Worm (Caenorhabditis elegans): ENCODE measurements around the gene H03E18.2.

DNA sequence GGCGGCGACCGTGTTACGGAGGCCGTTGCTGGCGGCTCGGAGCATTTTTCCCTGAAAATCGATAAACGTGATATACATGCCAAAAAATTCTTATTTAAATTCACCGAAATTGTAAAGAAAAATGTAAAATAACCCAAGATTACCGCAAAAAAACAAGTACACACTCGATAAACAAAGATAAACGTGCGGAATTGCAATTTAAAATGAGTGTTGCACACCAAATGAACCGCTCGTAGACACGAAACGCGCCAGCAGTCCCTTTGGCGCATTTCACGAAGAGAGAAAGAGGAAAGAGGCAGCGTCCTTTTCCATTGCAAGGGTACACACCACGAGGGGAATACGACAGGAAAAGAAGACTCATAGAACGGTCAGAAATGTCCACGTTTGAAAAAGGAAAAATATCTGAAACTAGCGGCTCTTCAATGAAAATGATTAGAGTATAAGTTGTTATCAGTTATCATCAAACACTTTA is 25.7 kb upstream of the H03E18.2 start, which contains the start of gene sdha-1:
- no peak for TF ChIP-seq ref-1 (GFP tag; conservative IDR thresholded peaks at IDR 0.05)
- no peak for TF ChIP-seq tab-1 (GFP tag; IDR thresholded peaks at IDR 0.05)
- TF ChIP-seq klf-2 (GFP tag; conservative IDR thresholded peaks at IDR 0.05), result no peak
- TF ChIP-seq med-1 (GFP tag; optimal IDR thresholded peaks at IDR 0.05; ENCODE audit: insufficient read depth), result no peak

Measured in whole organism, midembryonic.